Fruit fly (Drosophila melanogaster) whole organism, embryonic: ENCODE data around the gene hng2.

Experiments
- Atf-2 ChIP-seq: fragments of 200-800 bp; sonication (Bioruptor generic); optimal IDR thresholded peaks from 2 replicates; lab custom pipeline; 2016; ENCODE audit warnings: missing biosample characterization, missing genetic modification characterization
- CG10431 ChIP-seq: fragments of 200-800 bp; sonication (Bioruptor generic); optimal IDR thresholded peaks from 3 replicates; lab custom pipeline; 2018; ENCODE audit warnings: missing biosample characterization, mild to moderate bottlenecking, missing genetic modification characterization
- CG11093 ChIP-seq: fragments of 200-800 bp; sonication (Bioruptor generic); IDR thresholded peaks from 3 replicates; pipeline ENCODE4 v1.3.6; 2022; ENCODE audit warnings: missing biosample characterization, missing genetic modification characterization
- CG12104 ChIP-seq: fragments of 200-800 bp; sonication (Bioruptor generic); optimal IDR thresholded peaks from 3 replicates; lab custom pipeline; 2016; ENCODE audit warnings: missing biosample characterization, missing genetic modification characterization
- CG12236 ChIP-seq: fragments of 200-800 bp; sonication (Bioruptor generic); optimal IDR thresholded peaks from 2 replicates; lab custom pipeline; 2016; ENCODE audit warnings: missing biosample characterization, missing genetic modification characterization
- CG12391 ChIP-seq: fragments of 200-800 bp; sonication (Bioruptor generic); optimal IDR thresholded peaks from 3 replicates; lab custom pipeline; 2018; ENCODE audit warnings: missing biosample characterization, mild to moderate bottlenecking, missing genetic modification characterization, moderate library complexity
- CG13287 ChIP-seq: fragments of 200-800 bp; sonication (Bioruptor generic); IDR thresholded peaks from 2 replicates; pipeline ENCODE4 v1.3.6; 2022; ENCODE audit warnings: missing biosample characterization, missing genetic modification characterization; ENCODE audit not compliant: partially characterized antibody
- CG17829 ChIP-seq: fragments of 200-800 bp; optimal IDR thresholded peaks from 2 replicates; lab custom pipeline; 2019; ENCODE audit warnings: missing biosample characterization, mild to moderate bottlenecking, missing genetic modification characterization, moderate library complexity
- CG18619 ChIP-seq: fragments of 200-800 bp; sonication (Bioruptor generic); optimal IDR thresholded peaks from 3 replicates; lab custom pipeline; 2017; ENCODE audit warnings: missing biosample characterization, mild to moderate bottlenecking, missing genetic modification characterization
- CG2712 ChIP-seq: fragments of 200-800 bp; optimal IDR thresholded peaks from 3 replicates; lab custom pipeline; 2019; ENCODE audit warnings: missing biosample characterization, mild to moderate bottlenecking, missing genetic modification characterization, moderate library complexity
- CG3838 ChIP-seq: fragments of 200-800 bp; sonication (Bioruptor generic); optimal IDR thresholded peaks from 3 replicates; lab custom pipeline; 2016; ENCODE audit warnings: missing biosample characterization, missing genetic modification characterization
- CG3995 ChIP-seq: fragments of 200-800 bp; sonication (Bioruptor generic); optimal IDR thresholded peaks from 3 replicates; lab custom pipeline; 2016; ENCODE audit warnings: missing biosample characterization, missing genetic modification characterization
- CG4360 ChIP-seq: fragments of 200-800 bp; sonication (Bioruptor generic); IDR thresholded peaks from 2 replicates; pipeline ENCODE4 v1.3.6; 2022; ENCODE audit warnings: missing biosample characterization, missing genetic modification characterization
- CG6272 ChIP-seq: fragments of 200-800 bp; sonication (Bioruptor generic); IDR thresholded peaks from 2 replicates; pipeline ENCODE4 v1.3.6; 2022; ENCODE audit warnings: missing biosample characterization, missing genetic modification characterization
- CG9817 ChIP-seq: fragments of 200-800 bp; sonication (Bioruptor generic); optimal IDR thresholded peaks from 2 replicates; lab custom pipeline; 2018; ENCODE audit warnings: missing biosample characterization, mild to moderate bottlenecking, missing genetic modification characterization, moderate library complexity
- CG9932 ChIP-seq: fragments of 200-800 bp; sonication (Bioruptor generic); IDR thresholded peaks from 2 replicates; pipeline ENCODE4 v1.3.6; 2022; ENCODE audit warnings: missing biosample characterization, missing genetic modification characterization
- CTCF ChIP-seq: fragments of 200-800 bp; sonication (Bioruptor generic); optimal IDR thresholded peaks from 2 replicates; lab custom pipeline; 2017; ENCODE audit warnings: missing biosample characterization, mild to moderate bottlenecking, missing genetic modification characterization, moderate library complexity
- D ChIP-seq, 2 experiments: fragments of 200-800 bp in 1 of 2; fragments of >200 bp in 1 of 2; sonication (Bioruptor generic) in 1 of 2; optimal IDR thresholded peaks; 2 replicates in 1 of 2; 3 replicates in 1 of 2; lab custom pipeline; 2017; ENCODE audit warnings: mild to moderate bottlenecking in 1 of 2, missing biosample characterization in 1 of 2, missing genetic modification characterization in 1 of 2, missing genetic modification reagents in 1 of 2
- Dip2 ChIP-seq: fragments of 200-800 bp; sonication (Bioruptor generic); IDR thresholded peaks from 2 replicates; pipeline ENCODE4 v1.3.6; 2022; ENCODE audit warnings: missing biosample characterization, missing genetic modification characterization
- Dip3 ChIP-seq: fragments of 200-800 bp; sonication (Bioruptor generic); optimal IDR thresholded peaks from 3 replicates; lab custom pipeline; 2016; ENCODE audit warnings: missing biosample characterization, missing genetic modification characterization
- Doc2 ChIP-seq: fragments of 200-800 bp; sonication (Bioruptor generic); IDR thresholded peaks from 2 replicates; pipeline ENCODE4 v1.3.6; 2022; ENCODE audit warnings: missing biosample characterization, missing genetic modification characterization
- Dref ChIP-seq: fragments of 200-800 bp; sonication (Bioruptor generic); IDR thresholded peaks from 2 replicates; pipeline ENCODE4 v1.3.6; 2022; ENCODE audit warnings: missing biosample characterization, missing genetic modification characterization
- HmgD ChIP-seq: fragments of 200-800 bp; sonication (Bioruptor generic); optimal IDR thresholded peaks from 3 replicates; lab custom pipeline; 2016; ENCODE audit warnings: missing biosample characterization, missing genetic modification characterization
- MESR4 ChIP-seq: fragments of 200-800 bp; sonication (Bioruptor generic); optimal IDR thresholded peaks from 2 replicates; lab custom pipeline; 2018; ENCODE audit warnings: missing biosample characterization, mild to moderate bottlenecking, missing genetic modification characterization, moderate library complexity
- Meics ChIP-seq: fragments of 200-800 bp; sonication (Bioruptor generic); optimal IDR thresholded peaks from 2 replicates; lab custom pipeline; 2017; ENCODE audit warnings: missing biosample characterization, mild to moderate bottlenecking, missing genetic modification characterization
- NC2α ChIP-seq: fragments of 200-800 bp; sonication (Bioruptor generic); optimal IDR thresholded peaks from 2 replicates; lab custom pipeline; 2016; ENCODE audit warnings: missing biosample characterization, missing genetic modification characterization
- Nf-YA ChIP-seq: fragments of 200-800 bp; sonication (Bioruptor generic); IDR thresholded peaks from 2 replicates; pipeline ENCODE4 v1.3.6; 2022; ENCODE audit warnings: missing biosample characterization, missing genetic modification characterization
- Oli ChIP-seq: fragments of 200-800 bp; sonication (Bioruptor generic); optimal IDR thresholded peaks from 2 replicates; lab custom pipeline; 2018; ENCODE audit warnings: missing biosample characterization, mild to moderate bottlenecking, missing genetic modification characterization, moderate library complexity
- Pdp1 ChIP-seq, 2 experiments: fragments of 200-800 bp; sonication (Bioruptor generic); optimal IDR thresholded peaks; 3 replicates each; lab custom pipeline; 2016; ENCODE audit warnings: missing biosample characterization in 2 of 2, missing genetic modification characterization in 2 of 2, mild to moderate bottlenecking in 1 of 2, moderate library complexity in 1 of 2
- Xrp1 ChIP-seq: fragments of 200-800 bp; sonication (Bioruptor generic); IDR thresholded peaks from 2 replicates; pipeline ENCODE4 v1.3.6; 2022; ENCODE audit warnings: missing biosample characterization, missing genetic modification characterization
- ase ChIP-seq: fragments of 200-800 bp; sonication (Bioruptor generic); IDR thresholded peaks from 3 replicates; pipeline ENCODE4 v1.3.6; 2022; ENCODE audit warnings: missing biosample characterization, missing genetic modification characterization
- bcd ChIP-seq: fragments of 200-800 bp; sonication (Bioruptor generic); optimal IDR thresholded peaks from 2 replicates; lab custom pipeline; 2017; ENCODE audit warnings: missing biosample characterization, mild to moderate bottlenecking, missing genetic modification characterization
- danr ChIP-seq: fragments of 200-800 bp; sonication (Bioruptor generic); IDR thresholded peaks from 2 replicates; pipeline ENCODE4 v1.3.6; 2022; ENCODE audit warnings: missing biosample characterization, missing genetic modification characterization
- gsb-n ChIP-seq: fragments of 200-800 bp; sonication (Bioruptor generic); optimal IDR thresholded peaks from 3 replicates; lab custom pipeline; 2018; ENCODE audit warnings: missing biosample characterization, mild to moderate bottlenecking, missing genetic modification characterization
- hbn ChIP-seq: fragments of 200-800 bp; sonication (Bioruptor generic); IDR thresholded peaks from 2 replicates; pipeline ENCODE4 v1.3.6; 2022; ENCODE audit warnings: missing biosample characterization, missing genetic modification characterization; ENCODE audit not compliant: partially characterized antibody
- inv ChIP-seq: fragments of 200-800 bp; sonication (Bioruptor generic); IDR thresholded peaks from 2 replicates; pipeline ENCODE4 v1.3.6; 2022; ENCODE audit warnings: missing biosample characterization, missing genetic modification characterization; ENCODE audit not compliant: partially characterized antibody
- org-1 ChIP-seq: fragments of 200-800 bp; sonication (Bioruptor generic); optimal IDR thresholded peaks from 2 replicates; lab custom pipeline; 2017; ENCODE audit warnings: missing biosample characterization, missing genetic modification characterization
- pho ChIP-seq: fragments of 200-800 bp; sonication (Bioruptor generic); optimal IDR thresholded peaks from 2 replicates; lab custom pipeline; 2016; ENCODE audit warnings: missing biosample characterization, missing genetic modification characterization
- prd ChIP-seq, 3 experiments: fragments of >200 bp in 2 of 3; fragments of 200-800 bp in 1 of 3; sonication (Bioruptor generic) in 1 of 3; optimal IDR thresholded peaks in 2 of 3; IDR thresholded peaks in 1 of 3; 2 replicates in 2 of 3; 3 replicates in 1 of 3; pipeline versions ENCODE4 v1.3.6 to Lab custom; 2017 to 2022; ENCODE audit warnings: missing biosample characterization in 1 of 3, missing genetic modification characterization in 1 of 3
- ro ChIP-seq: fragments of 200-800 bp; sonication (Bioruptor generic); IDR thresholded peaks from 2 replicates; pipeline ENCODE4 v1.3.6; 2022; ENCODE audit warnings: missing biosample characterization, missing genetic modification characterization
- sens-2 ChIP-seq: fragments of 200-800 bp; sonication (Bioruptor generic); IDR thresholded peaks from 2 replicates; pipeline ENCODE4 v1.3.6; 2022; ENCODE audit warnings: missing biosample characterization, missing genetic modification characterization
- shn ChIP-seq: fragments of 200-800 bp; sonication (Bioruptor generic); optimal IDR thresholded peaks from 3 replicates; lab custom pipeline; 2016; ENCODE audit warnings: missing biosample characterization, missing genetic modification characterization
- sisA ChIP-seq: fragments of 200-800 bp; sonication (Bioruptor generic); IDR thresholded peaks from 2 replicates; pipeline ENCODE4 v1.3.6; 2022; ENCODE audit warnings: missing biosample characterization, missing genetic modification characterization
- sr ChIP-seq: fragments of 200-800 bp; sonication (Bioruptor generic); IDR thresholded peaks from 3 replicates; pipeline ENCODE4 v1.3.6; 2022; ENCODE audit warnings: missing biosample characterization, missing genetic modification characterization
- ssp ChIP-seq: fragments of 200-800 bp; sonication (Bioruptor generic); IDR thresholded peaks from 2 replicates; pipeline ENCODE4 v1.3.6; 2022; ENCODE audit warnings: missing biosample characterization, missing genetic modification characterization
- sug ChIP-seq: fragments of 200-800 bp; optimal IDR thresholded peaks from 2 replicates; lab custom pipeline; 2019; ENCODE audit warnings: missing biosample characterization, mild to moderate bottlenecking, missing genetic modification characterization, moderate library complexity
- tna ChIP-seq: fragments of 200-800 bp; sonication (Bioruptor generic); IDR thresholded peaks from 2 replicates; pipeline ENCODE4 v1.3.6; 2022; ENCODE audit warnings: missing biosample characterization, missing genetic modification characterization; ENCODE audit not compliant: partially characterized antibody
- trh ChIP-seq: fragments of 200-800 bp; sonication (Bioruptor generic); optimal IDR thresholded peaks from 2 replicates; lab custom pipeline; 2016; ENCODE audit warnings: missing biosample characterization, missing genetic modification characterization
- tup ChIP-seq: fragments of 200-800 bp; sonication (Bioruptor generic); optimal IDR thresholded peaks from 2 replicates; lab custom pipeline; 2016; ENCODE audit warnings: missing biosample characterization, mild to moderate bottlenecking, missing genetic modification characterization, moderate library complexity
- tx ChIP-seq: fragments of 200-800 bp; sonication (Bioruptor generic); optimal IDR thresholded peaks from 2 replicates; lab custom pipeline; 2016; ENCODE audit warnings: missing biosample characterization, missing genetic modification characterization
- wor ChIP-seq: fragments of 200-800 bp; sonication (Bioruptor generic); IDR thresholded peaks from 2 replicates; pipeline ENCODE4 v1.3.6; 2022; ENCODE audit warnings: missing biosample characterization, missing genetic modification characterization

Gene hng2

dm6 chr3R:8846154-8846648, 40.1 kb downstream of the hng2 start (continued):
- TF ChIP-seq CG3838: no peak
- TF ChIP-seq Xrp1 (GFP tag; lab: Robert Waterston, UW): peak; percentile 54
- peak; percentile 58 for TF ChIP-seq CG2712 (tag; lab: Kevin White, UChicago)
- no peak for TF ChIP-seq shn (GFP tag; lab: Kevin White, UChicago)
- no peak for TF ChIP-seq CG6272
- peak; percentile 64 for TF ChIP-seq gsb-n (tag; lab: Kevin White, UChicago)
- no peak for TF ChIP-seq Dip3 (GFP tag; lab: Kevin White, UChicago)
- no peak for TF ChIP-seq ssp (GFP tag; lab: Robert Waterston, UW)
- TF ChIP-seq bcd: peak; percentile 20
- TF ChIP-seq pho: peak; percentile 36
- peak; percentile 32; the same call in 1 of the 3 replicates for TF ChIP-seq CG11093
- TF ChIP-seq tup (GFP tag; lab: Kevin White, UChicago): no peak
- no peak for TF ChIP-seq sens-2 (GFP tag; lab: Robert Waterston, UW)
- no peak for TF ChIP-seq CG9817
- peak; percentile 34; the same call in 1 of the 2 replicates for TF ChIP-seq CG9932
- TF ChIP-seq HmgD (GFP tag; lab: Kevin White, UChicago): peak; percentile 10
- peak; percentile 56; the same call in 1 of the 2 replicates for TF ChIP-seq CG13287 (GFP tag; lab: Robert Waterston, UW)
- TF ChIP-seq danr (GFP tag; lab: Robert Waterston, UW): no peak
- peak; percentile 36 for TF ChIP-seq D (optimal IDR thresholded peaks at IDR 0.05; lab: Kevin White, UChicago)
- TF ChIP-seq D (GFP tag; optimal IDR thresholded peaks at IDR 0.05; lab: Kevin White, UChicago): no peak
- TF ChIP-seq hbn (GFP tag; lab: Robert Waterston, UW): no peak
- TF ChIP-seq MESR4 (GFP tag; lab: Kevin White, UChicago): peak; percentile 31
- no peak for TF ChIP-seq Nf-YA (GFP tag; lab: Robert Waterston, UW)
- peak in 1 of 2 experiments; percentile 48 for TF ChIP-seq Pdp1 (GFP tag; optimal IDR thresholded peaks at IDR 0.05; lab: Kevin White, UChicago)
- peak; percentile 51 for TF ChIP-seq NC2α (GFP tag; lab: Kevin White, UChicago)
- no peak for TF ChIP-seq wor (GFP tag; lab: Robert Waterston, UW)
- TF ChIP-seq CG18619 (GFP tag; lab: Kevin White, UChicago): peak; percentile 22
- TF ChIP-seq Atf-2 (GFP tag; lab: Kevin White, UChicago): no peak
- peak; percentile 24 for TF ChIP-seq CG10431 (GFP tag; lab: Kevin White, UChicago)
- no peak for TF ChIP-seq CG12104 (GFP tag; lab: Kevin White, UChicago)
- TF ChIP-seq prd (optimal IDR thresholded peaks at IDR 0.05; lab: Kevin White, UChicago): no peak
- peak; percentile 46; the same call in 2 of the 3 replicates for TF ChIP-seq prd (GFP tag; IDR thresholded peaks at IDR 0.05; lab: Robert Waterston, UW)
- TF ChIP-seq Doc2 (GFP tag; lab: Robert Waterston, UW): no peak
- no peak for TF ChIP-seq sisA (GFP tag; lab: Robert Waterston, UW)
- 0 out of 2 replicates have a peak, but pooled peaks have one; percentile 43 for TF ChIP-seq CG4360 (GFP tag; lab: Robert Waterston, UW)
- peak; percentile 55; the same call in 1 of the 2 replicates for TF ChIP-seq tna (GFP tag; lab: Robert Waterston, UW)
- TF ChIP-seq CG3995 (GFP tag; lab: Kevin White, UChicago): no peak
- no peak for TF ChIP-seq CTCF (GFP tag; lab: Kevin White, UChicago)
- no peak for TF ChIP-seq tx
- TF ChIP-seq Meics (GFP tag; lab: Kevin White, UChicago): peak; percentile 70
- TF ChIP-seq CG12391 (tag; lab: Kevin White, UChicago): peak; percentile 28
- no peak for TF ChIP-seq ase
- no peak for TF ChIP-seq ro (GFP tag; lab: Robert Waterston, UW)
- TF ChIP-seq org-1 (GFP tag; lab: Kevin White, UChicago): peak; percentile 53
- TF ChIP-seq sr: peak; percentile 4; the same call in 1 of the 3 replicates
- TF ChIP-seq Dip2 (GFP tag; lab: Robert Waterston, UW): no peak
- TF ChIP-seq Dref (GFP tag; lab: Robert Waterston, UW): no peak
- no peak for TF ChIP-seq inv (GFP tag; lab: Robert Waterston, UW)
- peak; percentile 55 for TF ChIP-seq sug (tag; lab: Kevin White, UChicago)
- no peak for TF ChIP-seq Oli (tag; lab: Kevin White, UChicago)
- peak; percentile 10 for TF ChIP-seq trh (GFP tag; lab: Kevin White, UChicago)
- TF ChIP-seq CG12236 (GFP tag; lab: Kevin White, UChicago): peak; percentile 34
- peak; percentile 65 for TF ChIP-seq CG17829 (tag; lab: Kevin White, UChicago)
